Worm (Caenorhabditis elegans) whole organism, early embryonic: ENCODE results near the gene twf-2.

ENCODE experiments used
- F13C5.2 ChIP-seq: sonication (generic microtip); optimal IDR thresholded peaks from 2 replicates; lab custom pipeline; 2017; ENCODE audit warnings: mild to moderate bottlenecking, missing genetic modification characterization, inconsistent platforms, missing compliant biosample characterization
- ama-1 ChIP-seq: fragments of 150-350 bp; optimal IDR thresholded peaks from 2 replicates; lab custom pipeline; 2014
- flt-1 ChIP-seq: fragments of 200-800 bp; sonication (Bioruptor generic); IDR thresholded peaks from 2 replicates; pipeline ENCODE4 v1.3.6; 2022; ENCODE audit warnings: missing genetic modification characterization, missing compliant biosample characterization
- hmbx-1 ChIP-seq: sonication (generic microtip); optimal IDR thresholded peaks from 2 replicates; lab custom pipeline; 2016; ENCODE audit warnings: mild to moderate bottlenecking, missing genetic modification characterization, missing compliant biosample characterization
- hnd-1 ChIP-seq: sonication (generic microtip); optimal IDR thresholded peaks from 2 replicates; lab custom pipeline; 2016; ENCODE audit warnings: missing genetic modification characterization, missing compliant biosample characterization
- sea-1 ChIP-seq: fragments of 200-800 bp; sonication (Bioruptor generic); conservative IDR thresholded peaks from 2 replicates; pipeline ENCODE4 v1.3.6; 2022; ENCODE audit warnings: missing genetic modification characterization, missing compliant biosample characterization
- tbx-11 ChIP-seq: fragments of 200-800 bp; sonication (Bioruptor generic); IDR thresholded peaks from 2 replicates; pipeline ENCODE4 v1.3.6; 2022; ENCODE audit warnings: missing genetic modification characterization, missing compliant biosample characterization
- tra-4 ChIP-seq: sonication (generic microtip); optimal IDR thresholded peaks from 2 replicates; lab custom pipeline; 2017; ENCODE audit warnings: missing genetic modification characterization, missing compliant biosample characterization

DNA sequence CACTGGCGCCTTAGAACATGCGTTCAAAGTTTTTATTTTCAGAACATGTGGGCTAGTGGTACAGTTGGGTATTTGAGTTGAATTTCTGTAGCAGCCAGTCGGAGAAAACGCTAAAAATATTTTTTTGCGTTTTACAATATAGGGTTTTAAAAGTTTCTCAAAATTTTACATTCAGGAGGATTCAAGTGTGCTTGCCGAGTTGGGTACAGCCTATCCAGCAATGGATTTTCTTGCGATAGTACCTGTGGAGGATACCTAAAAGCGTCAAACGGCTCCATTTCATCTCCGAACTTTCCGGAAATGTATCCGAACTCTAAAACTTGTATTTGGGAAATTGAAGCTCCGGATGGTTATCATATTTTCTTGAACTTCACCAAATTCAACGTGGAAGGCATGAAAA is 20.2 kb downstream of the twf-2 start:
- TF ChIP-seq F13C5.2 (tag; lab: Kevin White, UChicago) (no peak), hmbx-1 (tag; lab: Kevin White, UChicago) (no peak), tbx-11 (no peak), sea-1 (GFP tag; lab: Robert Waterston, UW) (no peak), hnd-1 (no peak), ama-1 (no peak), tra-4 (no peak), flt-1 (GFP tag; lab: Robert Waterston, UW) (no peak)
